Worm (Caenorhabditis elegans): ENCODE measurements around the gene F43E2.1.

ce11 chrII:7345858-7346257 is 29.2 kb upstream of the F43E2.1 start:
- TF ChIP-seq blmp-1 (tag; optimal IDR thresholded peaks at IDR 0.05) (no peak), unc-39 (tag; optimal IDR thresholded peaks at IDR 0.05) (no peak), nhr-76 (tag; optimal IDR thresholded peaks at IDR 0.05) (no peak), nhr-28 (tag; optimal IDR thresholded peaks at IDR 0.05) (no peak), mep-1 (tag; optimal IDR thresholded peaks at IDR 0.05) (no peak)

Data from whole organism, mixed stage, embryonic.